Fruit fly (Drosophila melanogaster) S2 (cell line): ENCODE results near the gene Trpml.
A peak's percentile ranks its signal among the peaks of the same experiment; 100 is the strongest.

Experiments
- CG8478 ChIP-seq: fragments of >200 bp; optimal IDR thresholded peaks from 2 replicates; lab custom pipeline; 2018
- CTCF ChIP-seq, 2 experiments: fragments of >200 bp; optimal IDR thresholded peaks; 2 replicates each; lab custom pipeline; 2018

The Trpml gene

DNA sequence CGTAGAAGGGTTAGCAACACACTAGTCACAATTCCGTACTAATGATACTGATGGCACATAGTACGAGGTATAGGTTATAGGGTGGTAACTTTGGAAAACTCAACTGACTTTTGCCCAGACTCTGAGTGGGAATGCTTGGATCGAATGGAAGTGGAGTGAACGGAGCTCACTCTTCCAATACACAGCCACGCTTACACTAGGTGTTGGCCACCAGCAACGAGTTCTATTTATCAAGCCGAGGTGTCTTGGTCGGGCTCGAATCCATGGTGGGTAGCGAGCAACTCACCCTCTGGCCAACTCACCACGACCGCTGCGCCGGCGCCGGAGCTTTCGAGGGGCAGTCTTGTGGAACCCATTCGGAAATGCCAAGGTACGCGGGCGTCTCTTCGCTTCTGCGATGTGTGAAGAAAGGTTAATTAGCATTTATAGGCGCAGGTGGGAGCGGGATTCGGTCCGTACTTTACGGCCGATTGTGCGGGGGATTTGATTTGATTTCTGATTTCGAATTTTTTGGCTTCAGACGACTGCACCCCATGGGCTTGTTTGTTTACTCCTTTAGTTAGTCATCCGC, 23.0 kb downstream of the Trpml start, which contains the start of gene verm:
Gene verm (minus strand): TSS at position 204 of the 571 bp plus-strand sequence.
- TF ChIP-seq CG8478 (lab: Kevin White, UChicago) (no peak), CTCF (optimal IDR thresholded peaks at IDR 0.05; lab: Kevin White, UChicago) (no peak)

DNA sequence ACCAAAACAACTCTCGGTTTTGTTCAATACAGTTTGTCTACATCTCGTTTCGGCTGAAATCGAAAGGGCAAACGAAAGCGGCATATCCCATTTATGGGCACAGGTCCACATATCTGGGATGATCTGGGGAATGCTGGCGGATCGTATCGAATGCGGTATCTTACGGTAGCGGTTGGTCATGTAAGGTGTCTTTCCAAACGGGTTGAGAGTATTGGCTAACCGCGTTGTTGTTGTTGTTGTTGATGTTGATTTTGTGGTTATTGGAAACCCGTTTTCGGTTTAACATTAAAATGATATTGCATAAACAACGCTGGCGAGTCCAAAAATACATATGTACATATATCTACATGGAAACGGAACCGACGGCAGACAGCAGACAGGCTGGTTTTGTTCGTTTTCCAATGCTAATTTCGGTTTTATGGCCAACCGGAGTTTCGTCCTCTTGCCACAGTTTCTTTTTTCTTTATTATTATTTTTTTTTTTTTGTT, 23.9 kb downstream of the Trpml start:
- TF ChIP-seq CG8478 (lab: Kevin White, UChicago) (no peak), CTCF (optimal IDR thresholded peaks at IDR 0.05; lab: Kevin White, UChicago) (no peak)

DNA sequence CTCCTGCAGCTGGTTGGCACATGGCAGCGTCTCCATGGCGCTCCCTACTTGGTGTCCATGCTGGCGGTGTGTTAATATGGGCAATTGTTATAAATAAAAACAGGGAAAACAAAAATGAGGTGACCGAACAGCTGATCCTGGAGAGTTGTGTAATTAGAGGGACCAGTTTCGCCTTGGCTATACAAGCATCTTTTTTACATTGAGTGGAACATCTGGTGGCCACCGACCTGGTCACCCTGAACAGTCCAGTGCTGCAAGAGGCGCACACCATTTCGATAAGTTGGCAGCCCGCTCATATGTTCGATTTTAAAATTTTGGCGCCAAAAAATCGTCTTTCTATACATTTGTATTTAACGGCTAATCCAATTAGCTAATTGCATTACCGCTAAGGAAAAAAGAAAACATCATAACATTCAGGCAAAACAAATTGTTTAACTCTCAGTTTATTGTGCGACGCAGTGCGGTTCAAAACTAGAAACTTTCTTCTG, 30.9 kb downstream of the Trpml start, which contains the start of the genes CG8765 and Gbeta76C:
Gene CG8765 (minus strand): TSS at position 154 of the 488 bp plus-strand sequence.
Gene Gbeta76C (plus strand): TSS at position 438 of the 488 bp plus-strand sequence.
- TF ChIP-seq CTCF (optimal IDR thresholded peaks at IDR 0.05; lab: Kevin White, UChicago) (peak; percentile 21 to 32), CG8478 (lab: Kevin White, UChicago) (no peak)

DNA sequence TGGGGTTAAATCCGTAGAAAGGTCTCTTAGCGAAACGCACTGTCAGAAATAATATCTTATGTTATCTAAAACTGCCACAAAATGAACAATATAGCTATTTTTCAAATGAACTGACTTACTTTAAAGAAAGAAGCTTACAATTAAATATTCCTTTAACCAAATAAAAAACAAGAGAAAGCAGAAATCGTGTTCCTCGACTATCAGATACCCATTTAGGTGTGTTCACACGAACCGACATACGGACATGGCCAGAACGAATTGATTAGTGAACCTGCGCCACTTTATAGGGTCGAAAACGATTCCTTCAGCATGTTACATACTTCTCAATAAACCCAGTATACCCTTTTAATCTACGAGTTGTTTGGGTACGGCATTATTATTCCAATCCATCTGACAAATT, 34.6 kb downstream of the Trpml start:
- TF ChIP-seq CTCF (optimal IDR thresholded peaks at IDR 0.05; lab: Kevin White, UChicago) (no peak), CG8478 (lab: Kevin White, UChicago) (no peak)

DNA sequence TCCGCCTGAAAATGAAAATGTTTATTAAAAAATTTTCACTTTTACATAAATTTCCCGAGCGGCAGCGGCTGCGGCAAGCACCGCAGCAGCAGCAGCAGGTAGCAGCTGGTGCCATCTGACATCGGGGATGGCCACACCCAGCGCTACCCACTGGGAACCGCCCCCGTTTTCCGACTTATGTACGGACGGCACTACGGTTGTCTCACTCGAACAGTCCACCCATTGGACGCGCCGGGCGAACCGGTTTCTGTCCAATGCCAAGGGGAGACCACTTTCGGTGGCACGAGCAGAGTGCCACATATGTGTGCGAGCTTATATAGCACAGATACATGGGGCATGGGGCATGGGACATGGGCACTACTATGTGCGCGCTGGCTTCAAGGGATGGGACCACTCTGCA, 35.2 kb downstream of the Trpml start:
- TF ChIP-seq CTCF (optimal IDR thresholded peaks at IDR 0.05; lab: Kevin White, UChicago) (no peak), CG8478 (lab: Kevin White, UChicago) (no peak)

DNA sequence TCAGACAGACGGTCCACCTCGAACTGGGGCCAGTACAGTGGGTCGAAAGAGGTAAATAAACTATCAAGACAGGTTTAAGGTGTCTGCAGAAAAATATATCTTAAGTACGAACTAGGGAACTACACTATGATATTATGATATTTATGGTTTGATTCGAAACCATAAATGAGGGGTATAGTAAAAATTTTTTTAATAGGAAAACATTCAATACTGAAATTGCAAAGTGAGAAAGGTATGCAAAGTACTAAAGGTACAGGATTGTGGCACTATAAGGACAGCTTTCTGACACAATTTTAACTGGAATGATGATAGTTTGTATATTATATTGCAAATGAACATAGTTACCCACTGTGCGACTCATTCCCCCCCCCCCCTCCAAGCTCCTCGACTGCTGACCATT, 42.1 kb downstream of the Trpml start:
- no peak for TF ChIP-seq CTCF (optimal IDR thresholded peaks at IDR 0.05; lab: Kevin White, UChicago)

DNA sequence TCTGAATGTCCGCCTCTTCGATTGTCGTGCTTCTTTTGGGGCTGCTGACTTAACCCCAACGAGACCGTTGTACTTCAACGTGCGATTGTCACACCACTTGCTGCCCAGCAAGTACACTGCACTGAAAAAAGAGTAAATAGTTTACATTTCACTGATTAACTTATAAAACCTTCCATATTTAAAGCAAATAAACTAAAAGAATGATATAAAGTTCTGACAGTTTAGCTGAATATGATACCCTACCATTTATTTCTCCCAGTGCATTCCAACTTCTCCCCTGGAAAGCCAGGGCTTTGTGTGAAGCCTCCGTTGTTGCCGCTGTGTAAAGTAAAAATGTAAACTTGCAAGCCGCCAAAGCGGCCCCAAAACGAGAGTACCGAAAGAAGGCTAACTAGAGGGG, 43.8 kb downstream of the Trpml start:
- TF ChIP-seq CG8478 (lab: Kevin White, UChicago) (no peak), CTCF (optimal IDR thresholded peaks at IDR 0.05; lab: Kevin White, UChicago) (no peak)

DNA sequence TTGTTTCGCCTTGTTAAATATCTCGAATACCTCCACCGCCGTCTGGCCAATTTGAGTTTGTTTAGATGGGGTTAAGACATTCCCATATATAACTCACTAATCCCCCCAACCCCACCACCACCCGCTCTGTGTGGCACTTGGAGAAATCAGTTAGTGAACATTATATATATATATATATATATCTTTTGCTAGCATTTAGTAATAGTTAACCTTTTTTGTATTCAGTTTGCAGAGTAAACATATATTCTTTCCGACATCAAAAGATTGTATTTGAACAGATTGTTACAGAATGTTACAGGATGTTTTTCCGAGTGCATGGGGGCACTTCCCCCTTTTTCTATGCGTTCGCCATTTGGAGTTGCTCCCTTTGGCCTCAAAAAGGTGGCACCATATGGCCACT, 47.6 kb downstream of the Trpml start:
- TF ChIP-seq CG8478 (lab: Kevin White, UChicago): no peak
- no peak for TF ChIP-seq CTCF (optimal IDR thresholded peaks at IDR 0.05; lab: Kevin White, UChicago)

DNA sequence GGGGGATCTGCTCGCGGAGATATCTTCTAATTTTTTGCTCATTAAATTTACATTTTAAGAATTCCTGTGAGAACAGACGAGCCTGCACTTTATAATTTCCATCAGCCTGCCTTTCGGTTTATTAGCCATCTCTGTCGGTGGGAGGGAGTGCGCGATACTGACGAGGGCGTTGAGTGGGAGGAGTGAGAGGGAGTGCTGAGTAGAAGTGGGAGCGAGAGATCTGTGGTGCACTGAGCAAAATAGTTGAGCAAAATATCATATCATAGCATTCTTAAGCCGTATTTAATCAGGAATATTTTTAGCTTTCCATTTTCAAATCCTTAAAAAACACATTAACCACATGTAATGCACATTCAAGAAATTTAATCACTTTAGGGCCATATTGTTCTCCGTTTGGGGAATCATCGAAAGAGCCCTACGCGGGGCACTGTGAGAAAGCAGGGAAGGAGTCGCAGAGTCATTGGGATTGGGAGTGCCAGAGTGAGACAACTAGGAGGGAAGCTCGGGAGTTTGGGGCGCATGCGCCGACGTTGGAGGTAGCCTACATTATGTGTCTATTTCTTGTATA, 53.0 kb downstream of the Trpml start:
- TF ChIP-seq CTCF (optimal IDR thresholded peaks at IDR 0.05; lab: Kevin White, UChicago): no peak
- TF ChIP-seq CG8478 (lab: Kevin White, UChicago): no peak
